Worm (Caenorhabditis elegans): Measurements from ENCODE around the gene chil-9.

DNA sequence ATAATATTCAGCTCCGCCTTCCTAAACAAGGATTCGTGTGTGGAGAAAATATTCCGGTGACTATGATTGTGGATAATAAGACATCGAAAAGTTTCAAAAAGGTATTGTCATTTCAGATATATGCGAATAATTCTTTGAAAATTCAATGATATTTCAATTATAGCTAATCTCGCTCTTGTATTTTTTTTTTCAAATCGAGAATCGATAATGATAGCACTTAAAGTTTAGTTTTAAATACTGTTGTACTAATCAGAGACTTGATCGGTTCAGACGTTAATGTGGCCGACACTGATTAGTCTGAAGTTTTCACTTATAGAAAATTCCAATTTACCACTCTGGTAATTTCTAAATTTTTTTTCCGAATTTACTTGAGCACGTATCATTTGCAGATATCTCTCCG, 9.2 kb downstream of the chil-9 start:
- no peak for TF ChIP-seq lin-39 (tag; optimal IDR thresholded peaks at IDR 0.05)
- no peak for TF ChIP-seq nhr-77 (tag; optimal IDR thresholded peaks at IDR 0.05)

Data from whole organism, L4 larva.